Worm (Caenorhabditis elegans): ENCODE results near the gene aco-1.

The aco-1 gene

ce11 chrX:11326827-11327226, 12.8 kb upstream of the aco-1 start, which contains the start of gene ZK455.5:
Gene ZK455.5, minus strand, starts transcription at chrX:11326927.
- TF ChIP-seq ceh-91 (GFP tag; IDR thresholded peaks at IDR 0.05) (no peak), pbrm-1 (GFP tag; IDR thresholded peaks at IDR 0.05) (no peak), hlh-26 (GFP tag; conservative IDR thresholded peaks at IDR 0.05) (no peak), tbx-9 (tag; optimal IDR thresholded peaks at IDR 0.05; ENCODE audit: borderline replicate concordance) (no peak), nhr-80 (tag; optimal IDR thresholded peaks at IDR 0.05) (no peak), F37B4.10 (GFP tag; IDR thresholded peaks at IDR 0.05) (no peak), let-526 (GFP tag; IDR thresholded peaks at IDR 0.05) (no peak), Y56A3A.18 (GFP tag; IDR thresholded peaks at IDR 0.05) (no peak), T26A5.8 (tag; optimal IDR thresholded peaks at IDR 0.05) (no peak), ets-4 (GFP tag; optimal IDR thresholded peaks at IDR 0.05) (no peak), B0261.1 (tag; optimal IDR thresholded peaks at IDR 0.05) (no peak), tlf-1 (GFP tag; optimal IDR thresholded peaks at IDR 0.05) (no peak), F10E7.11 (tag; optimal IDR thresholded peaks at IDR 0.05) (no peak), T07F8.4 (tag; optimal IDR thresholded peaks at IDR 0.05) (no peak), ztf-22 (GFP tag; optimal IDR thresholded peaks at IDR 0.05) (no peak), unc-130 (GFP tag; optimal IDR thresholded peaks at IDR 0.05) (no peak), ceh-40 (GFP tag; IDR thresholded peaks at IDR 0.05) (no peak), madf-10 (tag; optimal IDR thresholded peaks at IDR 0.05) (no peak)

DNA sequence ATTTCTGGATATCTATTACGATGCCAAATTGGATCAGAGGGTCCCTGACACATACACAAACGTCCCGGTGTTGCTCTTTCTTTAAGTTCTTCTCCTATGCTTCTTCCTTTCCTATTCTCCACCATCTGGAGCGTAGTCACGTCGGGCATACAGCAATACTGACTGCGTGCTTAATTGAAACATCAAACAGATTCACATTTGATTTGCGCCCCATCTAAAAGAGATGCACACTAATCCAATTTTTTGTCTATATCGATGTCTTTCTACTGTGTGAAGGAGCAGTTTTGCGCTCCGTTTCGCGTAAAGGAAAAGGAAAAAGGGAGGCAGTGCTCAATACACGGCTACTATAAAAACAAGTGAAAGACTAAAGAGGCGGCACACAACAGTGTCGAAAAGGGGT, 11.0 kb upstream of the aco-1 start:
- TF ChIP-seq F10E7.11 (tag; optimal IDR thresholded peaks at IDR 0.05) (no peak), ceh-40 (GFP tag; IDR thresholded peaks at IDR 0.05) (no peak), K12H6.12 (tag; optimal IDR thresholded peaks at IDR 0.05) (no peak), mcd-1 (GFP tag; IDR thresholded peaks at IDR 0.05) (no peak), lin-54 (GFP tag; optimal IDR thresholded peaks at IDR 0.05) (no peak), hmg-20 (GFP tag; IDR thresholded peaks at IDR 0.05) (no peak), ztf-6 (GFP tag; IDR thresholded peaks at IDR 0.05) (no peak), F39B2.1 (GFP tag; IDR thresholded peaks at IDR 0.05) (no peak), tbp1 (GFP tag; optimal IDR thresholded peaks at IDR 0.05) (no peak), ceh-27 (GFP tag; optimal IDR thresholded peaks at IDR 0.05) (no peak), F55B11.4 (tag; optimal IDR thresholded peaks at IDR 0.05; ENCODE audit: borderline replicate concordance, insufficient read depth) (no peak), aptf-3 (GFP tag; IDR thresholded peaks at IDR 0.05) (no peak), nfyb-1 (GFP tag; IDR thresholded peaks at IDR 0.05) (no peak), ceh-58 (GFP tag; IDR thresholded peaks at IDR 0.05) (no peak), akir-1 (GFP tag; optimal IDR thresholded peaks at IDR 0.05) (no peak), bed-1 (GFP tag; IDR thresholded peaks at IDR 0.05) (no peak), sea-2 (GFP tag; IDR thresholded peaks at IDR 0.05) (no peak), rcor-1 (GFP tag; IDR thresholded peaks at IDR 0.05) (no peak)

DNA sequence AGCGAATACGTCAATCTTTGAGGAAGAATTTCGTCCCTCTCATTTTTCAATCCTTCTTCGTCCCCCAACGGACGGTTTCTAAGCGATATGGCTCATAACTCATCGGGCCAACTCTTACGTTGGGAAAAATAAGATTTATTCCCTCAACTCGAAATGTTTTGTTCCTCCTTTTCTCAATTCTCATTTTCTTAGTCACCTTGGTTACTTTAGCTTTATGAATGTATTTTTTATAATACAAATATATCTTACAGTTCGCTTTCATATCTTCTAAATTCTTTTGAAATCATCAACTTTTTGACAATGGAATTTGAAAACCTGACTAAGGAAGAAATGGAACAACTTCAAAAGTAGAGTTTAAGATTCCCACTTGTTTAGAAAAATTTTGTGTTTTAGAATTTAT, 10.2 kb upstream of the aco-1 start, which contains the start of gene npr-9:
TSS of gene npr-9 (plus strand) at position 301 of the 400 bp plus-strand sequence.
- TF ChIP-seq F37B4.10 (GFP tag; IDR thresholded peaks at IDR 0.05) (no peak), attf-5 (GFP tag; optimal IDR thresholded peaks at IDR 0.05) (no peak), egl-18 (GFP tag; IDR thresholded peaks at IDR 0.05) (no peak), C17E4.6 (GFP tag; IDR thresholded peaks at IDR 0.05) (no peak), snpc-1.1 (tag; optimal IDR thresholded peaks at IDR 0.05; ENCODE audit: insufficient read depth) (no peak), sdz-38 (tag; optimal IDR thresholded peaks at IDR 0.05) (no peak), let-607 (tag; optimal IDR thresholded peaks at IDR 0.05) (no peak), nhr-27 (tag; optimal IDR thresholded peaks at IDR 0.05) (no peak), unc-130 (GFP tag; optimal IDR thresholded peaks at IDR 0.05) (no peak), nhr-179 (tag; optimal IDR thresholded peaks at IDR 0.05) (no peak), C06A6.2 (GFP tag; conservative IDR thresholded peaks at IDR 0.05) (no peak), nhr-120 (GFP tag; IDR thresholded peaks at IDR 0.05) (no peak), K11D2.4 (GFP tag; IDR thresholded peaks at IDR 0.05) (no peak)

Measured in whole organism, young adult.